Worm (Caenorhabditis elegans) whole organism, late embryonic: ENCODE data around the gene T22F3.8.

Experiments
- C08G9.2 ChIP-seq: sonication (generic microtip); optimal IDR thresholded peaks from 2 replicates; lab custom pipeline; 2016; ENCODE audit warnings: mild to moderate bottlenecking, missing genetic modification characterization, moderate library complexity, missing compliant biosample characterization
- ama-1 ChIP-seq: fragments of 150-350 bp; optimal IDR thresholded peaks from 2 replicates; lab custom pipeline; 2014
- ceh-24 ChIP-seq: sonication (generic microtip); optimal IDR thresholded peaks from 2 replicates; lab custom pipeline; 2016; ENCODE audit warnings: mild to moderate bottlenecking, missing genetic modification characterization, missing compliant biosample characterization
- dmd-4 ChIP-seq: sonication (generic microtip); optimal IDR thresholded peaks from 2 replicates; lab custom pipeline; 2016; ENCODE audit warnings: borderline replicate concordance, missing genetic modification characterization, missing compliant biosample characterization
- dve-1 ChIP-seq: sonication (generic microtip); optimal IDR thresholded peaks from 2 replicates; lab custom pipeline; 2017; ENCODE audit warnings: antibody characterized with exemption, mild to moderate bottlenecking, missing genetic modification characterization, missing compliant biosample characterization
- elt-4 ChIP-seq: sonication (generic microtip); optimal IDR thresholded peaks from 2 replicates; lab custom pipeline; 2016; ENCODE audit warnings: missing genetic modification characterization, missing compliant biosample characterization
- ets-4 ChIP-seq: sonication (generic microtip); optimal IDR thresholded peaks from 2 replicates; lab custom pipeline; 2016; ENCODE audit warnings: missing genetic modification characterization, missing compliant biosample characterization
- hlh-30 ChIP-seq: sonication (generic microtip); optimal IDR thresholded peaks from 2 replicates; lab custom pipeline; 2017; ENCODE audit warnings: antibody characterized with exemption, missing genetic modification characterization, missing compliant biosample characterization; ENCODE audit not compliant: insufficient read depth
- lin-11 ChIP-seq: fragments of 200-800 bp; sonication (Bioruptor generic); optimal IDR thresholded peaks from 2 replicates; lab custom pipeline; 2018; ENCODE audit warnings: mild to moderate bottlenecking, missing genetic modification characterization, missing compliant biosample characterization
- pag-3 ChIP-seq: sonication (generic microtip); optimal IDR thresholded peaks from 2 replicates; lab custom pipeline; 2016; ENCODE audit warnings: missing compliant biosample characterization, missing genetic modification characterization, borderline replicate concordance
- sox-2 ChIP-seq: fragments of 200-800 bp; sonication (Bioruptor generic); IDR thresholded peaks from 2 replicates; pipeline ENCODE4 v1.3.6; 2022; ENCODE audit warnings: missing genetic modification reagents, missing genetic modification characterization, missing compliant biosample characterization
- tbx-2 ChIP-seq: sonication (generic microtip); optimal IDR thresholded peaks from 2 replicates; lab custom pipeline; 2016; ENCODE audit warnings: missing genetic modification characterization, missing compliant biosample characterization
- tbx-7 ChIP-seq: sonication (generic microtip); optimal IDR thresholded peaks from 2 replicates; lab custom pipeline; 2016; ENCODE audit warnings: missing genotype, missing genetic modification characterization, missing compliant biosample characterization
- zip-5 ChIP-seq: sonication (generic microtip); optimal IDR thresholded peaks from 2 replicates; lab custom pipeline; 2016; ENCODE audit warnings: missing genetic modification characterization, missing compliant biosample characterization

DNA sequence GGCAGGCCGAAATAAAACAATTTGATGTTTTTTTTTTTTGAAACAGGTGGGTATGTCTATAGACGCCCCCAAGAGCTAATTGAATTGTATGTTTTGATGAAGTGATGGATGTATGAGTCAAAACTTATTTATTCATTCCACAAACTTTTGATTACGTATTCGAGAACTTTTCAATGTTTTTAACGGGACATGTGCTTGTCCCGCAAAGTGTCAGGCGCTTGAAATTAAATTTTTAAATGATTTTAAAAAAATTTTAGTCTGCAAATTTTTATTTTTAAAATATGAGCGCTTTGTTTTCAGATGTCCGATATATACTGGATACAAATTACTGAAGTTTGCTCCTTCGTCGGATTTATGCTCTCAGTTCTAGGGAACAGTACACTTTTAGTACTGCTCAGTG is 44.2 kb upstream of the T22F3.8 start, which contains the start of gene str-114:
- TF ChIP-seq hlh-30 (tag; lab: Kevin White, UChicago) (no peak), ama-1 (no peak), ceh-24 (no peak), pag-3 (tag; lab: Kevin White, UChicago) (no peak), lin-11 (tag; lab: Kevin White, UChicago) (no peak), sox-2 (GFP tag; lab: Robert Waterston, UW) (no peak), tbx-7 (tag; lab: Kevin White, UChicago) (no peak), dve-1 (tag; lab: Kevin White, UChicago) (no peak), ets-4 (no peak), C08G9.2 (tag; lab: Kevin White, UChicago) (no peak), dmd-4 (tag; lab: Kevin White, UChicago) (no peak), tbx-2 (no peak), zip-5 (tag; lab: Kevin White, UChicago) (no peak), elt-4 (no peak)
